Worm (Caenorhabditis elegans) whole organism, L1 larva: ENCODE data around the gene srw-117.

ENCODE experiments used
- C04F5.9 ChIP-seq: sonication (generic microtip); optimal IDR thresholded peaks from 2 replicates; lab custom pipeline; 2016; ENCODE audit warnings: missing genetic modification characterization, missing compliant biosample characterization
- aha-1 ChIP-seq: fragments of 150-350 bp; optimal IDR thresholded peaks from 2 replicates; lab custom pipeline; 2014; ENCODE audit warnings: missing biosample characterization, missing genetic modification characterization
- ceh-8 ChIP-seq: fragments of 200-800 bp; sonication (Bioruptor generic); optimal IDR thresholded peaks from 2 replicates; lab custom pipeline; 2018; ENCODE audit warnings: mild to moderate bottlenecking, missing genetic modification characterization, moderate library complexity, missing compliant biosample characterization
- ceh-82 ChIP-seq, 3 experiments: fragments of 150-350 bp in 1 of 3; sonication (generic microtip) in 2 of 3; optimal IDR thresholded peaks; 2 replicates each; lab custom pipeline; 2014 to 2017; ENCODE audit warnings: missing biosample characterization in 3 of 3, missing genetic modification characterization in 3 of 3
- dpl-1 ChIP-seq, 3 experiments: fragments of 150-350 bp in 2 of 3; sonication (generic microtip) in 1 of 3; optimal IDR thresholded peaks; 2 replicates each; lab custom pipeline; 2014 to 2017; ENCODE audit warnings: missing biosample characterization in 3 of 3, missing genetic modification characterization in 3 of 3, missing genetic modification reagents in 3 of 3
- efl-1 ChIP-seq, 4 experiments: fragments of 150-350 bp; optimal IDR thresholded peaks in 3 of 4; peaks in 1 of 4; 1 replicate in 1 of 4; 2 replicates in 3 of 4; lab custom pipeline; 2014; ENCODE audit warnings: missing biosample characterization in 2 of 4, missing genetic modification characterization in 2 of 4, missing genetic modification reagents in 2 of 4
- egl-13 ChIP-seq: sonication (generic microtip); optimal IDR thresholded peaks from 2 replicates; lab custom pipeline; 2016; ENCODE audit warnings: missing genotype, missing genetic modification reagents, missing genetic modification characterization, missing compliant biosample characterization
- elt-2 ChIP-seq: sonication (generic microtip); optimal IDR thresholded peaks from 2 replicates; lab custom pipeline; 2016; ENCODE audit warnings: missing genetic modification characterization, mild to moderate bottlenecking, inconsistent platforms, missing compliant biosample characterization, missing genetic modification reagents
- elt-3 ChIP-seq, 6 experiments: fragments of 150-350 bp in 1 of 6; sonication (generic microtip); optimal IDR thresholded peaks; 2 replicates each; lab custom pipeline; 2017 to 2018; ENCODE audit warnings: missing biosample characterization in 6 of 6, missing genetic modification characterization in 6 of 6, inconsistent platforms in 1 of 6
- fkh-4 ChIP-seq: sonication (generic microtip); optimal IDR thresholded peaks from 2 replicates; lab custom pipeline; 2016; ENCODE audit warnings: missing compliant biosample characterization, missing genetic modification characterization, borderline replicate concordance
- hlh-17 ChIP-seq: fragments of 200-800 bp; sonication (Bioruptor generic); optimal IDR thresholded peaks from 2 replicates; lab custom pipeline; 2018; ENCODE audit warnings: missing genetic modification characterization, mild to moderate bottlenecking, missing compliant biosample characterization, moderate library complexity, borderline replicate concordance
- hpl-2 ChIP-seq: fragments of 150-350 bp; optimal IDR thresholded peaks from 2 replicates; lab custom pipeline; 2014; ENCODE audit warnings: missing biosample characterization, missing genetic modification reagents, missing genetic modification characterization
- irx-1 ChIP-seq: sonication (generic microtip); optimal IDR thresholded peaks from 2 replicates; lab custom pipeline; 2016; ENCODE audit warnings: missing genetic modification characterization, missing compliant biosample characterization
- isw-1 ChIP-seq: fragments of 200-800 bp; sonication (Bioruptor generic); IDR thresholded peaks from 2 replicates; pipeline ENCODE4 v1.3.6; 2022; ENCODE audit warnings: missing genetic modification characterization, missing compliant biosample characterization
- lin-13 ChIP-seq: fragments of 150-350 bp; optimal IDR thresholded peaks from 2 replicates; lab custom pipeline; 2014; ENCODE audit warnings: missing biosample characterization, missing genetic modification reagents, missing genetic modification characterization
- lin-14 ChIP-seq: fragments of 200-800 bp; sonication (Bioruptor generic); optimal IDR thresholded peaks from 2 replicates; lab custom pipeline; 2018; ENCODE audit warnings: mild to moderate bottlenecking, missing genetic modification characterization, moderate library complexity, missing compliant biosample characterization
- lin-15B ChIP-seq: fragments of 150-350 bp; sonication (generic microtip); optimal IDR thresholded peaks from 3 replicates; lab custom pipeline; 2014; ENCODE audit warnings: missing biosample characterization, missing genetic modification characterization
- lin-39 ChIP-seq: fragments of 150-350 bp; optimal IDR thresholded peaks from 2 replicates; lab custom pipeline; 2014; ENCODE audit warnings: missing biosample characterization, missing genetic modification reagents, missing genetic modification characterization
- lir-3 ChIP-seq: sonication (generic microtip); optimal IDR thresholded peaks from 2 replicates; lab custom pipeline; 2016; ENCODE audit warnings: mild to moderate bottlenecking, missing genetic modification characterization, moderate library complexity, missing compliant biosample characterization; ENCODE audit not compliant: poor library complexity
- mab-9 ChIP-seq: fragments of 200-800 bp; sonication (Bioruptor generic); IDR thresholded peaks from 2 replicates; pipeline ENCODE4 v1.3.6; 2022; ENCODE audit warnings: missing genetic modification reagents, missing genetic modification characterization, missing compliant biosample characterization
- mep-1 ChIP-seq: fragments of 150-350 bp; optimal IDR thresholded peaks from 2 replicates; lab custom pipeline; 2014; ENCODE audit warnings: missing biosample characterization, missing genetic modification characterization
- nhr-11 ChIP-seq: fragments of 150-350 bp; optimal IDR thresholded peaks from 2 replicates; lab custom pipeline; 2014; ENCODE audit warnings: missing biosample characterization, missing genetic modification characterization
- nhr-20 ChIP-seq: sonication (generic microtip); optimal IDR thresholded peaks from 2 replicates; lab custom pipeline; 2016; ENCODE audit warnings: mild to moderate bottlenecking, missing genetic modification characterization, missing compliant biosample characterization
- nhr-237 ChIP-seq: fragments of 150-350 bp; optimal IDR thresholded peaks from 2 replicates; lab custom pipeline; 2014; ENCODE audit warnings: missing biosample characterization, missing genetic modification characterization
- nhr-76 ChIP-seq: sonication (generic microtip); optimal IDR thresholded peaks from 2 replicates; lab custom pipeline; 2017; ENCODE audit warnings: missing biosample characterization, missing genetic modification characterization
- nhr-77 ChIP-seq: fragments of 150-350 bp; optimal IDR thresholded peaks from 2 replicates; lab custom pipeline; 2014; ENCODE audit warnings: missing biosample characterization, missing genetic modification characterization
- skn-1 ChIP-seq: fragments of 150-350 bp; optimal IDR thresholded peaks from 2 replicates; lab custom pipeline; 2014; ENCODE audit warnings: missing biosample characterization, missing genetic modification characterization
- sox-4 ChIP-seq: sonication (generic microtip); optimal IDR thresholded peaks from 2 replicates; lab custom pipeline; 2016; ENCODE audit warnings: missing genetic modification characterization, missing compliant biosample characterization
- sup-37 ChIP-seq: fragments of 200-800 bp; sonication (Bioruptor generic); optimal IDR thresholded peaks from 2 replicates; lab custom pipeline; 2018; ENCODE audit warnings: mild to moderate bottlenecking, missing genetic modification characterization, missing compliant biosample characterization
- tbx-2 ChIP-seq: sonication (generic microtip); optimal IDR thresholded peaks from 2 replicates; lab custom pipeline; 2016; ENCODE audit warnings: missing genetic modification characterization, missing compliant biosample characterization
- tlp-1 ChIP-seq: fragments of 150-350 bp; optimal IDR thresholded peaks from 2 replicates; lab custom pipeline; 2014; ENCODE audit warnings: missing biosample characterization, missing genetic modification characterization
- unc-30 ChIP-seq: sonication (generic microtip); optimal IDR thresholded peaks from 2 replicates; lab custom pipeline; 2017; ENCODE audit warnings: missing biosample characterization, missing genetic modification characterization
- unc-62 ChIP-seq: fragments of 150-350 bp; optimal IDR thresholded peaks from 2 replicates; lab custom pipeline; 2014; ENCODE audit warnings: missing biosample characterization, missing genetic modification reagents, missing genetic modification characterization
- unc-98 ChIP-seq: fragments of 200-800 bp; sonication (Bioruptor generic); IDR thresholded peaks from 2 replicates; pipeline ENCODE4 v1.3.6; 2022; ENCODE audit warnings: missing genetic modification characterization, missing compliant biosample characterization
- xbp-1 ChIP-seq: sonication (generic microtip); optimal IDR thresholded peaks from 2 replicates; lab custom pipeline; 2016; ENCODE audit warnings: missing genetic modification characterization, missing compliant biosample characterization
- zag-1 ChIP-seq: fragments of 150-350 bp; optimal IDR thresholded peaks from 2 replicates; lab custom pipeline; 2014; ENCODE audit warnings: missing biosample characterization, missing genetic modification characterization
- zip-4 ChIP-seq: fragments of 200-800 bp; sonication (Bioruptor generic); optimal IDR thresholded peaks from 2 replicates; lab custom pipeline; 2018; ENCODE audit warnings: mild to moderate bottlenecking, missing genetic modification characterization, moderate library complexity, missing compliant biosample characterization

The srw-117 gene

ce11 chrV:2983351-2983750 is at the start of gene srw-117:
Gene srw-117, minus strand, starts transcription at chrV:2983451.
- TF ChIP-seq nhr-77 (no peak), lin-14 (GFP tag; lab: Kevin White, UChicago) (no peak), isw-1 (GFP tag; lab: Robert Waterston, UW) (no peak), C04F5.9 (no peak), mab-9 (GFP tag; lab: Robert Waterston, UW) (no peak), sox-4 (tag; lab: Kevin White, UChicago) (no peak), egl-13 (tag; lab: Kevin White, UChicago) (no peak), unc-30 (no peak), fkh-4 (tag; lab: Kevin White, UChicago) (no peak), zip-4 (no peak), lin-39 (tag; lab: Kevin White, UChicago) (no peak), nhr-76 (tag; lab: Kevin White, UChicago) (no peak), mep-1 (tag; lab: Kevin White, UChicago) (no peak), sup-37 (GFP tag; lab: Kevin White, UChicago) (no peak)

- TF ChIP-seq nhr-76 (tag; lab: Kevin White, UChicago) (no peak), hpl-2 (GFP tag; lab: Kevin White, UChicago) (no peak), mep-1 (tag; lab: Kevin White, UChicago) (no peak)
Observed at ce11 chrV:3032343-3032742, 49.1 kb upstream of the srw-117 start, which contains the start of gene irld-38. Gene irld-38, minus strand, starts transcription at chrV:3032443.

ce11 chrV:3028205-3028604 is 45.0 kb upstream of the srw-117 start, which contains the start of gene asp-7:
Gene asp-7, plus strand, starts transcription at chrV:3028285.
- TF ChIP-seq ceh-82 (tag; optimal IDR thresholded peaks at IDR 0.05; lab: Kevin White, UChicago) (no peak), tlp-1 (tag; lab: Kevin White, UChicago) (no peak), efl-1 (optimal IDR thresholded peaks at IDR 0.05; lab: Kevin White, UChicago) (no peak), efl-1 (GFP tag; optimal IDR thresholded peaks at IDR 0.05 in 1 of 2; lab: Kevin White, UChicago) (peak in 1 of 2 experiments; percentile 80), ceh-8 (no peak)

ce11 chrV:3024274-3024673 is 41.0 kb upstream of the srw-117 start, which contains the start of gene asp-8:
Gene asp-8, plus strand, starts transcription at chrV:3024549.
- TF ChIP-seq elt-2 (tag; lab: Kevin White, UChicago) (peak; percentile 60), irx-1 (tag; lab: Kevin White, UChicago) (no peak), lin-15B (tag; lab: Kevin White, UChicago) (no peak)
- TF ChIP-seq, all 84 proteins: peak for 1

ce11 chrV:3021306-3021705 is 38.1 kb upstream of the srw-117 start, which contains the start of gene irld-12:
Gene irld-12, minus strand, starts transcription at chrV:3021406.
- TF ChIP-seq elt-2 (tag; lab: Kevin White, UChicago) (no peak), nhr-237 (no peak)

ce11 chrV:3017930-3018329 is 34.7 kb upstream of the srw-117 start:
- TF ChIP-seq nhr-20 (tag; lab: Kevin White, UChicago) (no peak), tbx-2 (tag; lab: Kevin White, UChicago) (no peak), skn-1 (tag; lab: Kevin White, UChicago) (no peak), xbp-1 (tag; lab: Kevin White, UChicago) (no peak), unc-98 (GFP tag; lab: Robert Waterston, UW) (no peak), aha-1 (tag; lab: Kevin White, UChicago) (no peak), elt-3 (tag; optimal IDR thresholded peaks at IDR 0.05; lab: Kevin White, UChicago) (no peak), ceh-82 (tag; optimal IDR thresholded peaks at IDR 0.05; lab: Kevin White, UChicago) (no peak), nhr-11 (tag; lab: Kevin White, UChicago) (no peak), dpl-1 (GFP tag; optimal IDR thresholded peaks at IDR 0.05; lab: Kevin White, UChicago) (no peak), efl-1 (optimal IDR thresholded peaks at IDR 0.05; lab: Kevin White, UChicago) (no peak), efl-1 (GFP tag; optimal IDR thresholded peaks at IDR 0.05 in 1 of 2; lab: Kevin White, UChicago) (no peak), irx-1 (tag; lab: Kevin White, UChicago) (no peak), hlh-17 (no peak), zag-1 (tag; lab: Kevin White, UChicago) (no peak), unc-62 (GFP tag; lab: Kevin White, UChicago) (no peak), lin-13 (no peak), lir-3 (tag; lab: Kevin White, UChicago) (no peak), C04F5.9 (no peak)
